Fruit fly (Drosophila melanogaster): Measurements from ENCODE around the gene CG31689.

The CG31689 gene

dm6 chr2L:2759654-2760053 lies 34.2 kb downstream of the CG31689 start, which contains the start of the genes HemK2, Snapin and Tnpo-SR (continued):
- TF ChIP-seq Usf (GFP tag; optimal IDR thresholded peaks at IDR 0.05) = peak; percentile 82
- peak; percentile 78 for TF ChIP-seq odd (GFP tag; optimal IDR thresholded peaks at IDR 0.05)
- peak; percentile 95 for TF ChIP-seq CG10543 (GFP tag; optimal IDR thresholded peaks at IDR 0.05)
- peak; percentile 72 for TF ChIP-seq CG17802 (tag; optimal IDR thresholded peaks at IDR 0.05)
- TF ChIP-seq pros (GFP tag; optimal IDR thresholded peaks at IDR 0.05) = peak; percentile 20
- no peak for TF ChIP-seq tio (GFP tag; optimal IDR thresholded peaks at IDR 0.05)
- peak; percentile 56 for TF ChIP-seq Myb (GFP tag; optimal IDR thresholded peaks at IDR 0.05)
- peak; percentile 82 for TF ChIP-seq CG2202 (tag; optimal IDR thresholded peaks at IDR 0.05)
- peak; percentile 97 for TF ChIP-seq CG9932 (GFP tag; IDR thresholded peaks at IDR 0.05)
- TF ChIP-seq zen2 (GFP tag; IDR thresholded peaks at IDR 0.05; ENCODE audit: partially characterized antibody) = peak; percentile 85; the same call in 2 of the 3 replicates
- peak; percentile 87 for TF ChIP-seq CG11085 (GFP tag; IDR thresholded peaks at IDR 0.05)
- TF ChIP-seq Lpt (GFP tag; optimal IDR thresholded peaks at IDR 0.05) = no peak
- TF ChIP-seq fu2 (GFP tag; optimal IDR thresholded peaks at IDR 0.05) = peak; percentile 76
- peak; percentile 92 for TF ChIP-seq CG10147 (GFP tag; optimal IDR thresholded peaks at IDR 0.05)
- peak; percentile 97 for TF ChIP-seq CG34224 (GFP tag; IDR thresholded peaks at IDR 0.05; ENCODE audit: partially characterized antibody)
- TF ChIP-seq CG31388 (GFP tag; optimal IDR thresholded peaks at IDR 0.05) = peak; percentile 74
- TF ChIP-seq lmd (GFP tag; IDR thresholded peaks at IDR 0.05) = peak; percentile 94
- TF ChIP-seq CG15269 (tag; optimal IDR thresholded peaks at IDR 0.05) = peak; percentile 91
- peak; percentile 72; the same call in 1 of the 2 replicates for TF ChIP-seq sim (GFP tag; IDR thresholded peaks at IDR 0.05)
- TF ChIP-seq H15 (GFP tag; IDR thresholded peaks at IDR 0.05) = peak; percentile 92
- TF ChIP-seq hbn (GFP tag; IDR thresholded peaks at IDR 0.05; ENCODE audit: partially characterized antibody) = peak; percentile 97
- TF ChIP-seq ken (GFP tag; IDR thresholded peaks at IDR 0.05) = peak; percentile 96
- peak; percentile 96 for TF ChIP-seq zfh1 (GFP tag; IDR thresholded peaks at IDR 0.05)
- TF ChIP-seq Dll (GFP tag; IDR thresholded peaks at IDR 0.05; ENCODE audit: partially characterized antibody) = peak; percentile 98
- no peak for TF ChIP-seq sc (optimal IDR thresholded peaks at IDR 0.05)
- peak; percentile 71 for TF ChIP-seq sc (GFP tag; optimal IDR thresholded peaks at IDR 0.05)
- TF ChIP-seq Dip3 (GFP tag; optimal IDR thresholded peaks at IDR 0.05) = peak; percentile 88
- peak; percentile 77; the same call in 1 of the 2 replicates for TF ChIP-seq Gsc (GFP tag; IDR thresholded peaks at IDR 0.05)
- TF ChIP-seq Stat92E (GFP tag; optimal IDR thresholded peaks at IDR 0.05) = peak in 1 of 3 experiments; percentile 81
- peak; percentile 88 for TF ChIP-seq dmrt99B (tag; optimal IDR thresholded peaks at IDR 0.05)
- peak; percentile 96 for TF ChIP-seq sens (GFP tag)
- peak; percentile 92 for TF ChIP-seq CG6689 (GFP tag; IDR thresholded peaks at IDR 0.05)
- peak; percentile 88 for TF ChIP-seq Atf6 (GFP tag; IDR thresholded peaks at IDR 0.05)
- TF ChIP-seq salm (tag; optimal IDR thresholded peaks at IDR 0.05) = peak; percentile 77
- TF ChIP-seq bbx (GFP tag; IDR thresholded peaks at IDR 0.05; ENCODE audit: partially characterized antibody) = peak; percentile 88
- TF ChIP-seq nmo (GFP tag; optimal IDR thresholded peaks at IDR 0.05) = peak; percentile 96
- no peak for TF ChIP-seq fru (optimal IDR thresholded peaks at IDR 0.05)
- peak; percentile 87 for TF ChIP-seq HLH3B (GFP tag; IDR thresholded peaks at IDR 0.05)
- peak; percentile 68 for TF ChIP-seq pb (GFP tag; optimal IDR thresholded peaks at IDR 0.05)
- peak; percentile 85 for TF ChIP-seq Optix (GFP tag; IDR thresholded peaks at IDR 0.05)
- TF ChIP-seq Hsf (GFP tag; optimal IDR thresholded peaks at IDR 0.05) = peak; percentile 93
- TF ChIP-seq CG8290 (GFP tag; optimal IDR thresholded peaks at IDR 0.05) = peak; percentile 86
- peak; percentile 83 to 92 for TF ChIP-seq CG8290 (tag; optimal IDR thresholded peaks at IDR 0.05)
- TF ChIP-seq CG3847 (GFP tag; IDR thresholded peaks at IDR 0.05) = peak; percentile 96
- TF ChIP-seq CG15479 (GFP tag; optimal IDR thresholded peaks at IDR 0.05) = peak; percentile 6
- TF ChIP-seq unpg (GFP tag; optimal IDR thresholded peaks at IDR 0.05) = peak; percentile 91
- peak; percentile 84 for TF ChIP-seq pzg (GFP tag; optimal IDR thresholded peaks at IDR 0.05)
- peak; percentile 36 for TF ChIP-seq CG6654 (GFP tag; optimal IDR thresholded peaks at IDR 0.05)
- TF ChIP-seq CG32532 (GFP tag; IDR thresholded peaks at IDR 0.05) = peak; percentile 93
- no peak for TF ChIP-seq pita (GFP tag; optimal IDR thresholded peaks at IDR 0.05)
- TF ChIP-seq CG9727 (GFP tag; optimal IDR thresholded peaks at IDR 0.05) = peak; percentile 92
- peak; percentile 82 for TF ChIP-seq Sin3A (optimal IDR thresholded peaks at IDR 0.05)

Measured in whole organism, embryonic.